Worm (Caenorhabditis elegans) whole organism, L3 larva: ENCODE measurements around the gene cgt-1.
A peak's percentile ranks its signal among the peaks of the same experiment; 100 is the strongest.

Source experiments
- R02D3.7 ChIP-seq: fragments of 150-350 bp; optimal IDR thresholded peaks from 2 replicates; lab custom pipeline; 2014; ENCODE audit warnings: missing biosample characterization, missing genetic modification characterization
- ama-1 ChIP-seq: fragments of 150-350 bp; optimal IDR thresholded peaks from 2 replicates; lab custom pipeline; 2018
- ceh-16 ChIP-seq: sonication (generic microtip); optimal IDR thresholded peaks from 2 replicates; lab custom pipeline; 2017; ENCODE audit warnings: missing biosample characterization, missing genetic modification characterization
- ceh-28 ChIP-seq: fragments of 150-350 bp; optimal IDR thresholded peaks from 2 replicates; lab custom pipeline; 2014; ENCODE audit warnings: missing biosample characterization, missing genetic modification reagents, missing genetic modification characterization
- ceh-82 ChIP-seq: fragments of 150-350 bp; optimal IDR thresholded peaks from 2 replicates; lab custom pipeline; 2014; ENCODE audit warnings: missing biosample characterization, missing genetic modification characterization
- ceh-9 ChIP-seq: sonication (generic microtip); optimal IDR thresholded peaks from 2 replicates; lab custom pipeline; 2018; ENCODE audit warnings: missing biosample characterization, missing genetic modification characterization
- daf-12 ChIP-seq: fragments of 150-350 bp; optimal IDR thresholded peaks from 2 replicates; lab custom pipeline; 2014; ENCODE audit warnings: missing biosample characterization, missing genetic modification reagents, missing genetic modification characterization
- egl-27 ChIP-seq: sonication (generic microtip); optimal IDR thresholded peaks from 4 replicates; lab custom pipeline; 2017; ENCODE audit warnings: missing biosample characterization, missing genetic modification reagents, missing genetic modification characterization
- egl-5 ChIP-seq: fragments of 150-350 bp; optimal IDR thresholded peaks from 2 replicates; lab custom pipeline; 2017; ENCODE audit warnings: missing biosample characterization, missing genetic modification reagents, missing genetic modification characterization, inconsistent platforms
- elt-1 ChIP-seq: fragments of 150-350 bp; optimal IDR thresholded peaks from 2 replicates; lab custom pipeline; 2014; ENCODE audit warnings: missing biosample characterization, missing genetic modification characterization
- elt-2 ChIP-seq: sonication (generic microtip); optimal IDR thresholded peaks from 2 replicates; lab custom pipeline; 2016; ENCODE audit warnings: missing genetic modification reagents, mild to moderate bottlenecking, missing genetic modification characterization, missing compliant biosample characterization
- elt-3 ChIP-seq, 3 experiments: fragments of 150-350 bp in 1 of 3; sonication (generic microtip) in 2 of 3; optimal IDR thresholded peaks; 2 replicates in 2 of 3; 4 replicates in 1 of 3; lab custom pipeline; 2014 to 2017; ENCODE audit warnings: missing biosample characterization in 3 of 3, missing genetic modification characterization in 3 of 3
- fkh-10 ChIP-seq: sonication (generic microtip); optimal IDR thresholded peaks from 2 replicates; lab custom pipeline; 2017; ENCODE audit warnings: missing biosample characterization, missing genetic modification reagents, missing genetic modification characterization
- fkh-2 ChIP-seq: fragments of 150-350 bp; optimal IDR thresholded peaks from 2 replicates; lab custom pipeline; 2014; ENCODE audit warnings: missing biosample characterization, missing genetic modification reagents, missing genetic modification characterization
- fos-1 ChIP-seq: fragments of 150-350 bp; optimal IDR thresholded peaks from 2 replicates; lab custom pipeline; 2014; ENCODE audit warnings: missing biosample characterization, missing genetic modification characterization
- hmg-11 ChIP-seq: sonication (generic microtip); optimal IDR thresholded peaks from 2 replicates; lab custom pipeline; 2016; ENCODE audit warnings: missing genetic modification characterization, missing compliant biosample characterization
- jun-1 ChIP-seq: fragments of 150-350 bp; optimal IDR thresholded peaks from 2 replicates; lab custom pipeline; 2014; ENCODE audit warnings: missing biosample characterization, missing genetic modification reagents, missing genetic modification characterization
- lin-15B ChIP-seq: fragments of 150-350 bp; optimal IDR thresholded peaks from 2 replicates; lab custom pipeline; 2014; ENCODE audit warnings: missing biosample characterization, missing genetic modification characterization
- lin-39 ChIP-seq: fragments of 150-350 bp; optimal IDR thresholded peaks from 2 replicates; lab custom pipeline; 2018; ENCODE audit warnings: missing biosample characterization, missing genetic modification reagents, missing genetic modification characterization
- lsy-12 ChIP-seq: sonication (generic microtip); optimal IDR thresholded peaks from 2 replicates; lab custom pipeline; 2016; ENCODE audit warnings: mild to moderate bottlenecking, missing genetic modification characterization, missing compliant biosample characterization
- mdl-1 ChIP-seq: fragments of 150-350 bp; optimal IDR thresholded peaks from 2 replicates; lab custom pipeline; 2014; ENCODE audit warnings: missing biosample characterization, missing genetic modification characterization
- mml-1 ChIP-seq: fragments of 150-350 bp; sonication (generic microtip); optimal IDR thresholded peaks from 3 replicates; lab custom pipeline; 2014; ENCODE audit warnings: missing biosample characterization, missing genetic modification characterization
- nfya-1 ChIP-seq: sonication (generic microtip); optimal IDR thresholded peaks from 2 replicates; lab custom pipeline; 2017; ENCODE audit warnings: missing genetic modification characterization, mild to moderate bottlenecking, missing compliant biosample characterization, antibody characterized with exemption, moderate library complexity; ENCODE audit not compliant: insufficient read depth
- nhr-11 ChIP-seq: fragments of 150-350 bp; optimal IDR thresholded peaks from 2 replicates; lab custom pipeline; 2014; ENCODE audit warnings: missing biosample characterization, missing genetic modification characterization
- nhr-12 ChIP-seq: fragments of 150-350 bp; optimal IDR thresholded peaks from 2 replicates; lab custom pipeline; 2014; ENCODE audit warnings: missing biosample characterization, missing genetic modification characterization
- nhr-23 ChIP-seq: fragments of 150-350 bp; optimal IDR thresholded peaks from 2 replicates; lab custom pipeline; 2014; ENCODE audit warnings: missing biosample characterization, missing genetic modification reagents, missing genetic modification characterization
- nhr-25 ChIP-seq: sonication (generic microtip); optimal IDR thresholded peaks from 2 replicates; lab custom pipeline; 2017; ENCODE audit warnings: missing biosample characterization, missing genetic modification characterization
- nhr-28 ChIP-seq: fragments of 150-350 bp; optimal IDR thresholded peaks from 2 replicates; lab custom pipeline; 2014; ENCODE audit warnings: missing biosample characterization, missing genetic modification characterization
- nhr-67 ChIP-seq: fragments of 150-350 bp; optimal IDR thresholded peaks from 2 replicates; lab custom pipeline; 2014; ENCODE audit warnings: missing biosample characterization, missing genetic modification characterization
- nhr-76 ChIP-seq: fragments of 150-350 bp; sonication (generic microtip); optimal IDR thresholded peaks from 5 replicates; lab custom pipeline; 2014; ENCODE audit warnings: missing biosample characterization, missing genetic modification characterization
- nhr-77 ChIP-seq: fragments of 150-350 bp; optimal IDR thresholded peaks from 2 replicates; lab custom pipeline; 2014; ENCODE audit warnings: missing biosample characterization, missing genetic modification characterization
- pha-4 ChIP-seq: fragments of 150-350 bp; optimal IDR thresholded peaks from 2 replicates; lab custom pipeline; 2014; ENCODE audit warnings: missing biosample characterization, missing genetic modification reagents, missing genetic modification characterization
- pqm-1 ChIP-seq: fragments of 150-350 bp; optimal IDR thresholded peaks from 2 replicates; lab custom pipeline; 2017; ENCODE audit warnings: missing biosample characterization, missing genetic modification characterization, inconsistent platforms
- sea-2 ChIP-seq: fragments of 150-350 bp; sonication (generic microtip); optimal IDR thresholded peaks from 4 replicates; lab custom pipeline; 2014; ENCODE audit warnings: missing biosample characterization, missing genetic modification reagents, missing genetic modification characterization
- skn-1 ChIP-seq: fragments of 150-350 bp; optimal IDR thresholded peaks from 2 replicates; lab custom pipeline; 2014; ENCODE audit warnings: missing biosample characterization, missing genetic modification characterization
- snpc-4 ChIP-seq: fragments of 150-350 bp; optimal IDR thresholded peaks from 2 replicates; lab custom pipeline; 2014; ENCODE audit warnings: missing biosample characterization, missing genetic modification characterization
- tbx-2 ChIP-seq: sonication (generic microtip); optimal IDR thresholded peaks from 2 replicates; lab custom pipeline; 2016; ENCODE audit warnings: mild to moderate bottlenecking, missing genetic modification characterization, missing compliant biosample characterization
- unc-62 ChIP-seq: fragments of 150-350 bp; sonication (generic microtip); optimal IDR thresholded peaks from 4 replicates; lab custom pipeline; 2014; ENCODE audit warnings: missing biosample characterization, missing genetic modification reagents, missing genetic modification characterization
- zag-1 ChIP-seq: fragments of 150-350 bp; optimal IDR thresholded peaks from 2 replicates; lab custom pipeline; 2014; ENCODE audit warnings: missing biosample characterization, missing genetic modification characterization
- ztf-4 ChIP-seq: fragments of 150-350 bp; optimal IDR thresholded peaks from 2 replicates; lab custom pipeline; 2014; ENCODE audit warnings: missing biosample characterization, missing genetic modification characterization

Gene cgt-1

ce11 chrV:15885967-15886366 is 2.7 kb downstream of the cgt-1 start, which contains the start of gene T06C12.9:
TSS of gene T06C12.9 (minus strand) at chrV:15886067.
- TF ChIP-seq pqm-1 (tag; lab: Kevin White, UChicago) (peak; percentile 9), unc-62 (GFP tag; lab: Kevin White, UChicago) (no peak)

DNA sequence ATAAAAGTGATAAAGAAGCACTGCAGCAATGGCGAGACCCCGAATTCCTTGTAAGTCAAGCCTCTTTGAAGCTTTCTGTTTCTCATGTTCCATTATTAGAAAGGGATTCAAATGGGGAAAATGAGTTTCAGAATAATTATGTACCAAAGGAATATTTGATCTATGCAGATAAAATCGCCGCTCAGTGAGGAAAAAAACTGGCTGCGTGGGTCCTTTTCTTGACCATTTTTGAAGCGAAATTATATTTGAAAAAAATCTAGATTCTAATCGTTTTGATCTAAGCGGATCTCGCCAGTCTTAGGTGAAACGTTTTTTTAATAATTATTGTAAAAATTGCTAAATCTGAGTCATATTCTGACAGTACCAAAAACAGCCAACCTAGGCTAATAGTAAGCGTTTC is 4.0 kb downstream of the cgt-1 start, which contains the start of gene oac-42:
Gene oac-42, minus strand, starts transcription at position 101 of the 400 bp plus-strand sequence.
- no peak for TF ChIP-seq egl-27 (tag; lab: Kevin White, UChicago)
- TF ChIP-seq fkh-2 = no peak
- TF ChIP-seq tbx-2 (tag; lab: Kevin White, UChicago) = no peak
- no peak for TF ChIP-seq ztf-4 (tag; lab: Kevin White, UChicago)

DNA sequence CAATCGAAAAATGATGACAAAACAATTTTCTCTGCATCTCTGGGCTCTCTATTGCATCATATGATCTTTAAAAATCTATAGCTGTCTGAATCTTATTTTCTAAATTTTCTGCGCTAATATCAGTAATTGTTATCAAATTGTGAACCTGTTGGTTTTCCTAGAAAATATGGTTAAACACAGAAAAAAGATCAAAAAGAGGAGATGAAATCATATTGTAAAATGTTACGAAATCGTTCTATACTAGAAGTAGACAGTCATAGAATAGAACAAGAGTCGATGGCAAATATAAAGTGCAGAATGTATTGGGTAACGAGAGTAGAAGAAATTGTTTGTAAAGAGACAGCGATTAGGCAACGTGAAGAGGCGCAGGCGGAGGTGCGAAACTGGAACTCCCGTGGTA is 7.9 kb downstream of the cgt-1 start:
- TF ChIP-seq ztf-4 (tag; lab: Kevin White, UChicago) (no peak), nhr-25 (tag; lab: Kevin White, UChicago) (peak; percentile 36), ceh-28 (peak; percentile 68), pha-4 (tag; lab: Kevin White, UChicago) (peak; percentile 84), nhr-11 (no peak), ceh-16 (tag; lab: Kevin White, UChicago) (no peak), fkh-10 (GFP tag; lab: Kevin White, UChicago) (no peak), nhr-23 (no peak), daf-12 (no peak), nhr-67 (tag; lab: Kevin White, UChicago) (no peak), fos-1 (tag; lab: Kevin White, UChicago) (no peak), elt-1 (tag; lab: Kevin White, UChicago) (no peak), mml-1 (tag; lab: Kevin White, UChicago) (no peak), unc-62 (GFP tag; lab: Kevin White, UChicago) (no peak), ceh-82 (tag; lab: Kevin White, UChicago) (no peak), snpc-4 (tag; lab: Kevin White, UChicago) (no peak), elt-2 (tag; lab: Kevin White, UChicago) (peak; percentile 76), sea-2 (GFP tag; lab: Kevin White, UChicago) (no peak), jun-1 (peak; percentile 69), ceh-9 (tag; lab: Kevin White, UChicago) (no peak), nhr-77 (tag; lab: Kevin White, UChicago) (no peak), mdl-1 (tag; lab: Kevin White, UChicago) (no peak), elt-3 (tag; optimal IDR thresholded peaks at IDR 0.05; lab: Kevin White, UChicago) (peak in 1 of 3 experiments; percentile 8), ama-1 (lab: Kevin White, UChicago) (no peak), tbx-2 (tag; lab: Kevin White, UChicago) (no peak), lin-15B (peak; percentile 15), R02D3.7 (tag; lab: Kevin White, UChicago) (no peak), zag-1 (tag; lab: Kevin White, UChicago) (no peak), nfya-1 (tag; lab: Kevin White, UChicago) (peak; percentile 18), skn-1 (tag; lab: Kevin White, UChicago) (peak; percentile 97), egl-27 (tag; lab: Kevin White, UChicago) (peak; percentile 63), egl-5 (no peak), hmg-11 (tag; lab: Kevin White, UChicago) (peak; percentile 34), nhr-76 (tag; lab: Kevin White, UChicago) (no peak), fkh-2 (no peak), pqm-1 (tag; lab: Kevin White, UChicago) (peak; percentile 62), lsy-12 (no peak), nhr-28 (tag; lab: Kevin White, UChicago) (no peak), nhr-12 (no peak)

ce11 chrV:15880033-15880432 is 8.6 kb downstream of the cgt-1 start:
- TF ChIP-seq lin-39 (tag; lab: Kevin White, UChicago) (no peak), egl-5 (no peak), elt-2 (tag; lab: Kevin White, UChicago) (peak; percentile 52), pha-4 (tag; lab: Kevin White, UChicago) (peak; percentile 26), pqm-1 (tag; lab: Kevin White, UChicago) (peak; percentile 66), mdl-1 (tag; lab: Kevin White, UChicago) (no peak), zag-1 (tag; lab: Kevin White, UChicago) (no peak)
- TF ChIP-seq, all 47 proteins: peak for 3
